Fruit fly (Drosophila melanogaster): ENCODE measurements around the gene CG8852.
A peak's percentile ranks its signal among the peaks of the same experiment; 100 is the strongest.

Gene CG8852

dm6 chr2L:3573907-3574306, 49.0 kb downstream of the CG8852 start (continued):
- TF ChIP-seq CG11456 (GFP tag; IDR thresholded peaks at IDR 0.05) (peak; percentile 65; the same call in 1 of the 3 replicates), ssp (GFP tag; IDR thresholded peaks at IDR 0.05) (peak; percentile 55), Chrac-16 (GFP tag; optimal IDR thresholded peaks at IDR 0.05) (peak; percentile 79), Dfd (GFP tag; optimal IDR thresholded peaks at IDR 0.05) (no peak), Mrtf (GFP tag; IDR thresholded peaks at IDR 0.05) (peak; percentile 52; the same call in 1 of the 3 replicates), CG14965 (GFP tag; optimal IDR thresholded peaks at IDR 0.05; ENCODE audit: borderline replicate concordance) (no peak), Deaf1 (tag; optimal IDR thresholded peaks at IDR 0.05) (peak; percentile 23), CG7987 (GFP tag; optimal IDR thresholded peaks at IDR 0.05) (no peak), ranshi (GFP tag; IDR thresholded peaks at IDR 0.05) (peak; percentile 79), CG8924 (tag; optimal IDR thresholded peaks at IDR 0.05) (peak; percentile 69), CG4424 (GFP tag; optimal IDR thresholded peaks at IDR 0.05) (peak; percentile 80), CG9817 (tag; optimal IDR thresholded peaks at IDR 0.05) (peak; percentile 49), insv (GFP tag; optimal IDR thresholded peaks at IDR 0.05) (no peak), CG15696 (tag; optimal IDR thresholded peaks at IDR 0.05) (peak; percentile 78), CG12744 (GFP tag; optimal IDR thresholded peaks at IDR 0.05) (peak; percentile 35), CG17568 (GFP tag; optimal IDR thresholded peaks at IDR 0.05) (peak; percentile 10), luna (GFP tag; optimal IDR thresholded peaks at IDR 0.05) (no peak), pzg (GFP tag; optimal IDR thresholded peaks at IDR 0.05) (no peak), CG4820 (GFP tag; optimal IDR thresholded peaks at IDR 0.05) (peak; percentile 89), ind (GFP tag; optimal IDR thresholded peaks at IDR 0.05) (peak; percentile 65), CG1024 (GFP tag; IDR thresholded peaks at IDR 0.05) (peak; percentile 75), E2f1 (GFP tag; IDR thresholded peaks at IDR 0.05) (peak; percentile 63; the same call in 1 of the 2 replicates), CG2712 (tag; optimal IDR thresholded peaks at IDR 0.05) (peak; percentile 88), Taf1 (GFP tag; IDR thresholded peaks at IDR 0.05) (peak; percentile 37; the same call in 1 of the 2 replicates), Aef1 (GFP tag; IDR thresholded peaks at IDR 0.05) (peak; percentile 51), CG8290 (GFP tag; optimal IDR thresholded peaks at IDR 0.05) (peak; percentile 62), CG8290 (tag; optimal IDR thresholded peaks at IDR 0.05) (peak; percentile 16 to 79), Nf-YB (GFP tag; optimal IDR thresholded peaks at IDR 0.05) (peak; percentile 35), CG18764 (GFP tag; optimal IDR thresholded peaks at IDR 0.05) (peak; percentile 73), gsb (GFP tag; IDR thresholded peaks at IDR 0.05) (peak; percentile 16; the same call in 1 of the 2 replicates), crol (GFP tag; IDR thresholded peaks at IDR 0.05) (no peak), hkb (optimal IDR thresholded peaks at IDR 0.05) (no peak), hkb (GFP tag; IDR thresholded peaks at IDR 0.05) (peak; percentile 80), repo (GFP tag; optimal IDR thresholded peaks at IDR 0.05) (peak; percentile 63), Fer3 (tag; optimal IDR thresholded peaks at IDR 0.05) (peak; percentile 13), so (GFP tag; IDR thresholded peaks at IDR 0.05) (peak; percentile 70; the same call in 2 of the 3 replicates), tin (GFP tag; optimal IDR thresholded peaks at IDR 0.05) (peak; percentile 83), Opbp (GFP tag; IDR thresholded peaks at IDR 0.05; ENCODE audit: partially characterized antibody) (no peak), CG16779 (GFP tag; IDR thresholded peaks at IDR 0.05) (no peak), CG7839 (tag; optimal IDR thresholded peaks at IDR 0.05) (peak; percentile 85), HLHmδ (GFP tag; optimal IDR thresholded peaks at IDR 0.05) (no peak), CTCF (GFP tag; optimal IDR thresholded peaks at IDR 0.05) (no peak), CkIIα-i1 (GFP tag; IDR thresholded peaks at IDR 0.05) (no peak), Hr78 (GFP tag; optimal IDR thresholded peaks at IDR 0.05) (peak in 1 of 2 experiments; percentile 16), Sox100B (GFP tag; optimal IDR thresholded peaks at IDR 0.05) (peak; percentile 62), CG2129 (GFP tag; IDR thresholded peaks at IDR 0.05; ENCODE audit: partially characterized antibody) (no peak), HLH54F (GFP tag; optimal IDR thresholded peaks at IDR 0.05) (no peak), CG13775 (GFP tag; optimal IDR thresholded peaks at IDR 0.05) (peak; percentile 72), sr (GFP tag; IDR thresholded peaks at IDR 0.05) (peak; percentile 50; the same call in 2 of the 3 replicates), CG9932 (GFP tag; IDR thresholded peaks at IDR 0.05) (no peak), CG6813 (GFP tag; optimal IDR thresholded peaks at IDR 0.05) (no peak), CG10274 (GFP tag; optimal IDR thresholded peaks at IDR 0.05) (no peak)

All from whole organism, embryonic.